Worm (Caenorhabditis elegans) whole organism, young adult: Measurements from ENCODE around the gene idpa-3.

Source experiments
- B0035.1 ChIP-seq: sonication (generic microtip); optimal IDR thresholded peaks from 2 replicates; lab custom pipeline; 2016; ENCODE audit warnings: missing genetic modification characterization, mild to moderate bottlenecking, missing compliant biosample characterization, missing genotype, missing genetic modification reagents
- F22D6.2 ChIP-seq: sonication (generic microtip); optimal IDR thresholded peaks from 2 replicates; lab custom pipeline; 2016; ENCODE audit warnings: mild to moderate bottlenecking, missing genetic modification characterization, missing compliant biosample characterization
- F23B12.7 ChIP-seq: sonication (generic microtip); optimal IDR thresholded peaks from 2 replicates; lab custom pipeline; 2017; ENCODE audit warnings: missing genetic modification characterization, mild to moderate bottlenecking, missing compliant biosample characterization, antibody characterized with exemption, moderate library complexity; ENCODE audit not compliant: insufficient read depth
- F33H1.4 ChIP-seq: fragments of 200-800 bp; sonication (Bioruptor generic); IDR thresholded peaks from 2 replicates; pipeline ENCODE4 v1.3.6; 2022; ENCODE audit warnings: missing genetic modification reagents, missing genetic modification characterization, missing compliant biosample characterization
- F39B2.1 ChIP-seq: fragments of 200-800 bp; sonication (Bioruptor generic); IDR thresholded peaks from 2 replicates; pipeline ENCODE4 v1.3.6; 2022; ENCODE audit warnings: missing genetic modification reagents, missing genetic modification characterization, missing compliant biosample characterization
- F49E8.2 ChIP-seq: sonication (generic microtip); optimal IDR thresholded peaks from 3 replicates; lab custom pipeline; 2017; ENCODE audit warnings: missing genetic modification characterization, mild to moderate bottlenecking, missing compliant biosample characterization, antibody characterized with exemption, moderate library complexity; ENCODE audit not compliant: insufficient read depth
- F52B5.7 ChIP-seq: sonication (generic microtip); optimal IDR thresholded peaks from 2 replicates; lab custom pipeline; 2016; ENCODE audit warnings: mild to moderate bottlenecking, missing genetic modification characterization, missing compliant biosample characterization
- F55B11.4 ChIP-seq: sonication (generic microtip); optimal IDR thresholded peaks from 2 replicates; lab custom pipeline; 2016; ENCODE audit warnings: missing compliant biosample characterization, missing genetic modification characterization, borderline replicate concordance; ENCODE audit not compliant: insufficient read depth
- F57A8.1 ChIP-seq: fragments of 200-800 bp; sonication (Bioruptor generic); optimal IDR thresholded peaks from 2 replicates; lab custom pipeline; 2018; ENCODE audit warnings: mild to moderate bottlenecking, missing genetic modification characterization, moderate library complexity, missing compliant biosample characterization
- K12H6.12 ChIP-seq: fragments of 200-800 bp; sonication (Bioruptor generic); optimal IDR thresholded peaks from 2 replicates; lab custom pipeline; 2018; ENCODE audit warnings: mild to moderate bottlenecking, missing genetic modification characterization, missing compliant biosample characterization
- T26A5.8 ChIP-seq: sonication (generic microtip); optimal IDR thresholded peaks from 2 replicates; lab custom pipeline; 2016; ENCODE audit warnings: missing genetic modification characterization, missing compliant biosample characterization
- Y53F4B.3 ChIP-seq: fragments of 200-800 bp; sonication (Bioruptor generic); IDR thresholded peaks from 2 replicates; pipeline ENCODE4 v1.3.6; 2022; ENCODE audit warnings: missing genetic modification reagents, missing genetic modification characterization, missing compliant biosample characterization
- Y53G8AR.9 ChIP-seq: fragments of 200-800 bp; sonication (Bioruptor generic); conservative IDR thresholded peaks from 2 replicates; pipeline ENCODE4 v1.3.6; 2022; ENCODE audit warnings: missing genetic modification reagents, missing genetic modification characterization, missing compliant biosample characterization
- Y56A3A.18 ChIP-seq: fragments of 200-800 bp; sonication (Bioruptor generic); IDR thresholded peaks from 2 replicates; pipeline ENCODE4 v1.3.6; 2022; ENCODE audit warnings: missing genetic modification reagents, missing genetic modification characterization, missing compliant biosample characterization
- Y67H2A.10 ChIP-seq: fragments of 200-800 bp; sonication (Bioruptor generic); conservative IDR thresholded peaks from 2 replicates; pipeline ENCODE4 v1.3.6; 2022; ENCODE audit warnings: missing genetic modification reagents, missing genetic modification characterization, missing compliant biosample characterization
- ZK185.1 ChIP-seq: sonication (generic microtip); optimal IDR thresholded peaks from 2 replicates; lab custom pipeline; 2016; ENCODE audit warnings: mild to moderate bottlenecking, missing genetic modification characterization, missing compliant biosample characterization; ENCODE audit not compliant: poor library complexity, severe bottlenecking
- ama-1 ChIP-seq, 3 experiments: fragments of 150-350 bp in 1 of 3; sonication (generic microtip) in 2 of 3; optimal IDR thresholded peaks; 2 replicates each; lab custom pipeline; 2014 to 2018; ENCODE audit warnings: missing biosample characterization in 2 of 3, missing genetic modification characterization in 2 of 3, missing genetic modification reagents in 2 of 3
- aptf-2 ChIP-seq: fragments of 200-800 bp; sonication (Bioruptor generic); conservative IDR thresholded peaks from 2 replicates; pipeline ENCODE4 v1.3.6; 2022; ENCODE audit warnings: missing genetic modification reagents, missing genetic modification characterization, missing compliant biosample characterization
- atf-7 ChIP-seq: sonication (generic microtip); optimal IDR thresholded peaks from 2 replicates; lab custom pipeline; 2017; ENCODE audit warnings: mild to moderate bottlenecking, missing genetic modification characterization, missing compliant biosample characterization
- attf-5 ChIP-seq: fragments of 200-800 bp; sonication (Bioruptor generic); optimal IDR thresholded peaks from 2 replicates; lab custom pipeline; 2018; ENCODE audit warnings: mild to moderate bottlenecking, missing genetic modification characterization, missing compliant biosample characterization
- bed-2 ChIP-seq: fragments of 200-800 bp; sonication (Bioruptor generic); IDR thresholded peaks from 2 replicates; pipeline ENCODE4 v1.3.6; 2022; ENCODE audit warnings: missing genetic modification reagents, missing genetic modification characterization, missing compliant biosample characterization
- ccch-3 ChIP-seq: fragments of 200-800 bp; sonication (Bioruptor generic); optimal IDR thresholded peaks from 2 replicates; lab custom pipeline; 2018; ENCODE audit warnings: mild to moderate bottlenecking, missing genetic modification characterization, missing compliant biosample characterization
- cebp-1 ChIP-seq, 2 experiments: fragments of 200-800 bp in 1 of 2; sonication (Bioruptor generic) in 1 of 2; sonication (generic microtip) in 1 of 2; IDR thresholded peaks in 1 of 2; optimal IDR thresholded peaks in 1 of 2; 2 replicates each; pipeline versions ENCODE4 v1.3.6 to Lab custom; 2017 to 2022; ENCODE audit warnings: missing compliant biosample characterization in 2 of 2, missing genetic modification characterization in 2 of 2, mild to moderate bottlenecking in 1 of 2, missing genetic modification reagents in 1 of 2, moderate library complexity in 1 of 2
- ceh-100 ChIP-seq: fragments of 200-800 bp; sonication (Bioruptor generic); IDR thresholded peaks from 2 replicates; pipeline ENCODE4 v1.3.6; 2022; ENCODE audit warnings: missing genetic modification reagents, missing genetic modification characterization, missing compliant biosample characterization
- ceh-79 ChIP-seq: sonication (generic microtip); optimal IDR thresholded peaks from 2 replicates; lab custom pipeline; 2017; ENCODE audit warnings: mild to moderate bottlenecking, missing genetic modification characterization, missing compliant biosample characterization
- dpff-1 ChIP-seq: sonication (generic microtip); optimal IDR thresholded peaks from 2 replicates; lab custom pipeline; 2017; ENCODE audit warnings: mild to moderate bottlenecking, missing genetic modification characterization, missing compliant biosample characterization
- egrh-3 ChIP-seq: fragments of 200-800 bp; sonication (Bioruptor generic); IDR thresholded peaks from 2 replicates; pipeline ENCODE4 v1.3.6; 2022; ENCODE audit warnings: missing genetic modification reagents, missing genetic modification characterization, missing compliant biosample characterization
- him-1 ChIP-seq: sonication (generic microtip); optimal IDR thresholded peaks from 2 replicates; lab custom pipeline; 2016; ENCODE audit warnings: missing genotype, missing genetic modification reagents, missing genetic modification characterization, missing compliant biosample characterization
- lag-1 ChIP-seq: fragments of 200-800 bp; sonication (Bioruptor generic); IDR thresholded peaks from 2 replicates; pipeline ENCODE4 v1.3.6; 2022; ENCODE audit warnings: missing genetic modification reagents, missing genetic modification characterization, missing compliant biosample characterization
- let-607 ChIP-seq, 2 experiments: fragments of 200-800 bp in 1 of 2; sonication (Bioruptor generic) in 1 of 2; sonication (generic microtip) in 1 of 2; optimal IDR thresholded peaks; 2 replicates each; lab custom pipeline; 2016 to 2018; ENCODE audit warnings: mild to moderate bottlenecking in 2 of 2, missing compliant biosample characterization in 2 of 2, missing genetic modification characterization in 2 of 2, moderate library complexity in 2 of 2, missing genotype in 1 of 2
- lin-26 ChIP-seq: fragments of 200-800 bp; sonication (Bioruptor generic); IDR thresholded peaks from 2 replicates; pipeline ENCODE4 v1.3.6; 2022; ENCODE audit warnings: missing genetic modification reagents, missing genetic modification characterization, missing compliant biosample characterization
- lir-1 ChIP-seq: fragments of 200-800 bp; sonication (Bioruptor generic); conservative IDR thresholded peaks from 2 replicates; pipeline ENCODE4 v1.3.6; 2022; ENCODE audit warnings: missing genetic modification reagents, missing genetic modification characterization, missing compliant biosample characterization
- lsy-27 ChIP-seq: sonication (generic microtip); optimal IDR thresholded peaks from 2 replicates; lab custom pipeline; 2017; ENCODE audit warnings: missing genetic modification characterization, mild to moderate bottlenecking, missing compliant biosample characterization, antibody characterized with exemption, missing genotype, borderline replicate concordance; ENCODE audit not compliant: insufficient read depth
- madf-3 ChIP-seq: fragments of 200-800 bp; sonication (Bioruptor generic); IDR thresholded peaks from 2 replicates; pipeline ENCODE4 v1.3.6; 2022; ENCODE audit warnings: missing genetic modification reagents, missing genetic modification characterization, missing compliant biosample characterization
- madf-6 ChIP-seq: fragments of 200-800 bp; sonication (Bioruptor generic); IDR thresholded peaks from 2 replicates; pipeline ENCODE4 v1.3.6; 2022; ENCODE audit warnings: missing genetic modification reagents, missing genetic modification characterization, missing compliant biosample characterization
- mxl-1 ChIP-seq: sonication (generic microtip); optimal IDR thresholded peaks from 2 replicates; lab custom pipeline; 2016; ENCODE audit warnings: missing genetic modification characterization, missing compliant biosample characterization
- rec-8 ChIP-seq, 2 experiments: sonication (generic microtip); optimal IDR thresholded peaks; 2 replicates each; lab custom pipeline; 2016; ENCODE audit warnings: mild to moderate bottlenecking in 2 of 2, missing genetic modification characterization in 2 of 2, missing genetic modification reagents in 2 of 2, missing genotype in 2 of 2, missing biosample characterization in 1 of 2, missing compliant biosample characterization in 1 of 2, moderate library complexity in 1 of 2
- sdz-38 ChIP-seq: sonication (generic microtip); optimal IDR thresholded peaks from 2 replicates; lab custom pipeline; 2016; ENCODE audit warnings: missing genotype, missing genetic modification characterization, missing compliant biosample characterization
- sptf-2 ChIP-seq: fragments of 200-800 bp; sonication (Bioruptor generic); optimal IDR thresholded peaks from 2 replicates; lab custom pipeline; 2018; ENCODE audit warnings: mild to moderate bottlenecking, missing genetic modification characterization, missing compliant biosample characterization
- xnd-1 ChIP-seq: sonication (generic microtip); optimal IDR thresholded peaks from 2 replicates; lab custom pipeline; 2016; ENCODE audit warnings: missing genotype, missing genetic modification reagents, missing genetic modification characterization, missing compliant biosample characterization
- zim-3 ChIP-seq: sonication (generic microtip); optimal IDR thresholded peaks from 2 replicates; lab custom pipeline; 2017; ENCODE audit warnings: mild to moderate bottlenecking, missing genetic modification characterization, moderate library complexity, missing compliant biosample characterization
- ztf-3 ChIP-seq: fragments of 200-800 bp; sonication (Bioruptor generic); optimal IDR thresholded peaks from 2 replicates; lab custom pipeline; 2018; ENCODE audit warnings: mild to moderate bottlenecking, missing genetic modification characterization, missing compliant biosample characterization

Gene idpa-3

DNA sequence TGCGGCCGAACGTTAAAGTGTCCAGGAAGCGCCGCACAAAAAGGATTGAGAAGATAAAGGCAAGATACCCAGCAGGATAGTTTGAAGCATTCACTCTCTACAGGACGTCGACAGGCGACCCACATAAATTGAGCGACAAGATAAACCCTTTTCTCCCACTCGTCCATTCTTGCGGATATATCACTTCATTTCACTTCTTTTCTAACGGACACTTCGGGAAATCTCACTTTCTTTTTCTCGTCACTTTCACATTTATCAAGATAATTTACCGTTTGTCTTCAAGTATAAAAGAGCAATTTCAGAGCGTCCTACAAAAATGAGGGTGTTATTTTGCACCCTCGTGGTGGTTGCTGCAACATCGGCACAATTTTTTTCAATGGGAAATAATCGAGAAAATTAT, 18.7 kb upstream of the idpa-3 start, which contains the start of gene R07E3.6:
Gene R07E3.6 (plus strand): TSS at position 158 of the 400 bp plus-strand sequence.
- TF ChIP-seq F33H1.4 (GFP tag; lab: Robert Waterston, UW) (no peak), lin-26 (GFP tag; lab: Robert Waterston, UW) (no peak), ama-1 (optimal IDR thresholded peaks at IDR 0.05; lab: Kevin White, UChicago) (no peak), ama-1 (GFP tag; optimal IDR thresholded peaks at IDR 0.05; lab: Kevin White, UChicago) (no peak), F55B11.4 (tag; lab: Kevin White, UChicago) (no peak), zim-3 (no peak), F23B12.7 (tag; lab: Kevin White, UChicago) (no peak), dpff-1 (tag; lab: Kevin White, UChicago) (no peak), rec-8 (tag; optimal IDR thresholded peaks at IDR 0.05; lab: Kevin White, UChicago) (no peak), madf-6 (GFP tag; lab: Robert Waterston, UW) (no peak), sdz-38 (tag; lab: Kevin White, UChicago) (no peak), lag-1 (no peak), atf-7 (no peak), cebp-1 (GFP tag; IDR thresholded peaks at IDR 0.05; lab: Robert Waterston, UW) (no peak), cebp-1 (tag; optimal IDR thresholded peaks at IDR 0.05; lab: Kevin White, UChicago) (no peak), mxl-1 (tag; lab: Kevin White, UChicago) (no peak), F49E8.2 (tag; lab: Kevin White, UChicago) (no peak), K12H6.12 (tag; lab: Kevin White, UChicago) (no peak), lsy-27 (tag; lab: Kevin White, UChicago) (no peak)

DNA sequence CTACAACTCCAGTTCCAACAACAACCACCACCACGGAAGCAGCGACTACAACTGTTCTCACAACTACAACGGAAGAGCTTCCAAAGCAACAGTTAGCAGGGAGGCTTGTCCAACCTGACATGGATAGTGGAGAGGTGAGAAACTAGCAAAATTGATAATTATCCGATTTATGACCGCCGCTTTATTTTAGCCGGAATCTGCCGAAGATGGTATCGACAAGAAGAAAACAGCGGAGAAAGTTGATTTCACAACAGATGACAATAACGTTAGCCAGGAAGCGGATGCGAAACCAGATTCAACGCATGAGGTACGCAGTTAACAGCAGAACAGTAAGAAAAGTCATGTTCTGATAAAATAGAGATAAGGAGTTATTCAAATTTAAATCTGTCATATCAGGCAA, 17.8 kb upstream of the idpa-3 start:
- TF ChIP-seq ceh-100 (GFP tag; lab: Robert Waterston, UW) = no peak
- TF ChIP-seq T26A5.8 (tag; lab: Kevin White, UChicago) = no peak
- no peak for TF ChIP-seq F22D6.2 (tag; lab: Kevin White, UChicago)
- TF ChIP-seq F52B5.7 = no peak
- TF ChIP-seq attf-5 (GFP tag; lab: Kevin White, UChicago) = no peak
- no peak for TF ChIP-seq zim-3
- TF ChIP-seq Y67H2A.10 = no peak
- no peak for TF ChIP-seq xnd-1 (tag; lab: Kevin White, UChicago)
- TF ChIP-seq Y56A3A.18 (GFP tag; lab: Robert Waterston, UW) = no peak
- no peak for TF ChIP-seq ccch-3 (GFP tag; lab: Kevin White, UChicago)
- no peak for TF ChIP-seq ceh-79 (tag; lab: Kevin White, UChicago)
- no peak for TF ChIP-seq lir-1 (GFP tag; lab: Robert Waterston, UW)
- no peak for TF ChIP-seq ztf-3
- TF ChIP-seq F57A8.1 (GFP tag; lab: Kevin White, UChicago) = no peak
- no peak for TF ChIP-seq ama-1 (optimal IDR thresholded peaks at IDR 0.05; lab: Kevin White, UChicago)
- TF ChIP-seq ama-1 (GFP tag; optimal IDR thresholded peaks at IDR 0.05; lab: Kevin White, UChicago) = no peak
- no peak for TF ChIP-seq egrh-3 (GFP tag; lab: Robert Waterston, UW)
- TF ChIP-seq, all 124 proteins: peak for 0

DNA sequence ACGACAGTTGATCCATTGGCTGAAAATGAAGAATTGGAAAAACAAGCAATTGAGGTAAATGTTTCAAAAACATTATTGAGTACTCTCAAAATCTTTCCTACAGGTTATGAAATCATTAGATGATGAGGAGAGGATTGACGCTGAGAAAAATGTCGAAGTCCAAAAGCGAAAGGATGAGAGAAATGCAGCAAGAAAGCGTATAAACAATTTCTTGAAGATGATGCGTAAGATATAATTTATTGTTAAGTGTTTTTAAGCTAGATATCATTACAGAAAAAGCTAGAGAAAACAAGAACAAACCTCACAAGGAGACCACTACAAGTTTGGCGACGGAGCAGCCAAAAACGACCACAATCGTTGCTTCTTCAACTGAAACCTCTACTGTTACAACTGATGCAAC, 16.6 kb upstream of the idpa-3 start:
- TF ChIP-seq bed-2 (no peak), ztf-3 (no peak), Y53G8AR.9 (no peak), aptf-2 (no peak), F33H1.4 (GFP tag; lab: Robert Waterston, UW) (no peak), madf-3 (GFP tag; lab: Robert Waterston, UW) (no peak), him-1 (no peak), let-607 (tag; optimal IDR thresholded peaks at IDR 0.05; lab: Kevin White, UChicago) (no peak), Y53F4B.3 (GFP tag; lab: Robert Waterston, UW) (no peak), lir-1 (GFP tag; lab: Robert Waterston, UW) (no peak), F57A8.1 (GFP tag; lab: Kevin White, UChicago) (no peak), sptf-2 (GFP tag; lab: Kevin White, UChicago) (no peak), ZK185.1 (tag; lab: Kevin White, UChicago) (no peak), F39B2.1 (no peak), B0035.1 (tag; lab: Kevin White, UChicago) (no peak)
- TF ChIP-seq, all 124 proteins: peak for 0
